Fruit fly (Drosophila melanogaster) whole organism, pupa: Measurements from ENCODE around the gene glob3.

ENCODE experiments used
- CG10348 ChIP-seq: fragments of 200-800 bp; sonication (Bioruptor generic); IDR thresholded peaks from 2 replicates; pipeline ENCODE4 v1.3.6; 2022; ENCODE audit warnings: missing biosample characterization, missing genetic modification characterization
- CG13204 ChIP-seq: fragments of 200-800 bp; sonication (Bioruptor generic); optimal IDR thresholded peaks from 2 replicates; lab custom pipeline; 2018; ENCODE audit warnings: missing biosample characterization, mild to moderate bottlenecking, missing genetic modification characterization, moderate library complexity
- CG14655 ChIP-seq: fragments of 200-800 bp; sonication (Bioruptor generic); optimal IDR thresholded peaks from 3 replicates; lab custom pipeline; 2017; ENCODE audit warnings: mild to moderate bottlenecking, missing biosample characterization, missing genetic modification reagents, missing genetic modification characterization
- CG4496 ChIP-seq: fragments of 200-800 bp; sonication (Bioruptor generic); IDR thresholded peaks from 3 replicates; pipeline ENCODE4 v1.3.6; 2022; ENCODE audit warnings: missing biosample characterization, missing genetic modification characterization
- EcR ChIP-seq: fragments of 200-800 bp; sonication (Bioruptor generic); optimal IDR thresholded peaks from 3 replicates; lab custom pipeline; 2019; ENCODE audit warnings: missing biosample characterization, missing genetic modification characterization, mild to moderate bottlenecking, moderate library complexity, missing genetic modification reagents
- Ets98B ChIP-seq: fragments of 200-800 bp; sonication (Bioruptor generic); IDR thresholded peaks from 2 replicates; pipeline ENCODE4 v1.3.6; 2022; ENCODE audit warnings: missing biosample characterization, missing genetic modification characterization
- Pif1A ChIP-seq: fragments of 200-800 bp; sonication (Bioruptor generic); optimal IDR thresholded peaks from 3 replicates; lab custom pipeline; 2016; ENCODE audit warnings: missing biosample characterization, missing genetic modification characterization
- fd96Ca ChIP-seq: fragments of 200-800 bp; sonication (Bioruptor generic); IDR thresholded peaks from 3 replicates; pipeline ENCODE4 v1.3.6; 2022; ENCODE audit warnings: missing biosample characterization, missing genetic modification characterization

- peak; percentile 99 for TF ChIP-seq fd96Ca
- peak; percentile 99 for TF ChIP-seq Pif1A (GFP tag; lab: Kevin White, UChicago)
- peak; percentile 99 for TF ChIP-seq CG14655
- peak; percentile 99 for TF ChIP-seq CG4496
- TF ChIP-seq CG13204 (GFP tag; lab: Kevin White, UChicago), result peak; percentile 92
- TF ChIP-seq CG10348 (GFP tag; lab: Robert Waterston, UW), result peak; percentile 97
- TF ChIP-seq Ets98B (GFP tag; lab: Robert Waterston, UW), result peak; percentile 98
- TF ChIP-seq EcR (GFP tag; lab: Kevin White, UChicago), result peak; percentile 63
Observed at dm6 chr3R:5791497-5791896, 38.4 kb upstream of the glob3 start, which contains the start of gene Hpf1.
